Worm (Caenorhabditis elegans) whole organism, early embryonic: ENCODE measurements around the gene C16C8.25.

ENCODE experiments used
- B0310.2 ChIP-seq: sonication (generic microtip); optimal IDR thresholded peaks from 2 replicates; lab custom pipeline; 2016; ENCODE audit warnings: mild to moderate bottlenecking, missing genetic modification characterization, missing compliant biosample characterization
- F13C5.2 ChIP-seq: sonication (generic microtip); optimal IDR thresholded peaks from 2 replicates; lab custom pipeline; 2017; ENCODE audit warnings: mild to moderate bottlenecking, missing genetic modification characterization, inconsistent platforms, missing compliant biosample characterization
- aly-1 ChIP-seq: sonication (generic microtip); optimal IDR thresholded peaks from 2 replicates; lab custom pipeline; 2016; ENCODE audit warnings: missing genetic modification characterization, missing compliant biosample characterization
- ama-1 ChIP-seq: fragments of 150-350 bp; optimal IDR thresholded peaks from 2 replicates; lab custom pipeline; 2014
- ceh-13 ChIP-seq: fragments of 200-800 bp; sonication (Bioruptor generic); optimal IDR thresholded peaks from 2 replicates; lab custom pipeline; 2018; ENCODE audit warnings: mild to moderate bottlenecking, missing genetic modification characterization, missing compliant biosample characterization
- ceh-36 ChIP-seq: sonication (generic microtip); optimal IDR thresholded peaks from 2 replicates; lab custom pipeline; 2016; ENCODE audit warnings: missing genetic modification characterization, inconsistent platforms, missing compliant biosample characterization
- ets-7 ChIP-seq: sonication (generic microtip); optimal IDR thresholded peaks from 2 replicates; lab custom pipeline; 2016; ENCODE audit warnings: missing genotype, missing genetic modification characterization, missing compliant biosample characterization
- flt-1 ChIP-seq: fragments of 200-800 bp; sonication (Bioruptor generic); IDR thresholded peaks from 2 replicates; pipeline ENCODE4 v1.3.6; 2022; ENCODE audit warnings: missing genetic modification characterization, missing compliant biosample characterization
- hmbx-1 ChIP-seq: sonication (generic microtip); optimal IDR thresholded peaks from 2 replicates; lab custom pipeline; 2016; ENCODE audit warnings: mild to moderate bottlenecking, missing genetic modification characterization, missing compliant biosample characterization
- hmg-4 ChIP-seq: fragments of 200-800 bp; sonication (Bioruptor generic); optimal IDR thresholded peaks from 2 replicates; lab custom pipeline; 2018; ENCODE audit warnings: mild to moderate bottlenecking, missing genetic modification characterization, missing compliant biosample characterization
- hnd-1 ChIP-seq: sonication (generic microtip); optimal IDR thresholded peaks from 2 replicates; lab custom pipeline; 2016; ENCODE audit warnings: missing genetic modification characterization, missing compliant biosample characterization
- pes-1 ChIP-seq: fragments of 200-800 bp; sonication (Bioruptor generic); IDR thresholded peaks from 2 replicates; pipeline ENCODE4 v1.3.6; 2022; ENCODE audit warnings: missing genetic modification reagents, missing genetic modification characterization, missing compliant biosample characterization
- scrt-1 ChIP-seq: fragments of 200-800 bp; sonication (Bioruptor generic); IDR thresholded peaks from 2 replicates; pipeline ENCODE4 v1.3.6; 2022; ENCODE audit warnings: missing genetic modification characterization, missing compliant biosample characterization
- sea-1 ChIP-seq: fragments of 200-800 bp; sonication (Bioruptor generic); conservative IDR thresholded peaks from 2 replicates; pipeline ENCODE4 v1.3.6; 2022; ENCODE audit warnings: missing genetic modification characterization, missing compliant biosample characterization
- tbx-11 ChIP-seq: fragments of 200-800 bp; sonication (Bioruptor generic); IDR thresholded peaks from 2 replicates; pipeline ENCODE4 v1.3.6; 2022; ENCODE audit warnings: missing genetic modification characterization, missing compliant biosample characterization
- tbx-37 ChIP-seq: fragments of 200-800 bp; sonication (Bioruptor generic); conservative IDR thresholded peaks from 2 replicates; pipeline ENCODE4 v1.3.6; 2022; ENCODE audit warnings: missing genetic modification reagents, missing genetic modification characterization, missing compliant biosample characterization
- tra-4 ChIP-seq: sonication (generic microtip); optimal IDR thresholded peaks from 2 replicates; lab custom pipeline; 2017; ENCODE audit warnings: missing genetic modification characterization, missing compliant biosample characterization

The C16C8.25 gene

ce11 chrII:3429400-3429799 is 19.6 kb upstream of the C16C8.25 start, which contains the start of gene C16C8.18:
C16C8.18 (plus strand) TSS chrII:3429700.
- TF ChIP-seq scrt-1 (GFP tag; lab: Robert Waterston, UW) (no peak), tbx-11 (GFP tag; lab: Robert Waterston, UW) (no peak), F13C5.2 (tag; lab: Kevin White, UChicago) (no peak), sea-1 (GFP tag; lab: Robert Waterston, UW) (no peak), flt-1 (GFP tag; lab: Robert Waterston, UW) (no peak), hnd-1 (tag; lab: Kevin White, UChicago) (no peak), aly-1 (tag; lab: Kevin White, UChicago) (no peak), hmbx-1 (no peak), ets-7 (tag; lab: Kevin White, UChicago) (no peak), B0310.2 (tag; lab: Kevin White, UChicago) (no peak), ceh-13 (no peak), ceh-36 (tag; lab: Kevin White, UChicago) (no peak), tbx-37 (no peak), tra-4 (tag; lab: Kevin White, UChicago) (no peak), hmg-4 (no peak), pes-1 (GFP tag; lab: Robert Waterston, UW) (no peak), ama-1 (lab: Kevin White, UChicago) (no peak)

DNA sequence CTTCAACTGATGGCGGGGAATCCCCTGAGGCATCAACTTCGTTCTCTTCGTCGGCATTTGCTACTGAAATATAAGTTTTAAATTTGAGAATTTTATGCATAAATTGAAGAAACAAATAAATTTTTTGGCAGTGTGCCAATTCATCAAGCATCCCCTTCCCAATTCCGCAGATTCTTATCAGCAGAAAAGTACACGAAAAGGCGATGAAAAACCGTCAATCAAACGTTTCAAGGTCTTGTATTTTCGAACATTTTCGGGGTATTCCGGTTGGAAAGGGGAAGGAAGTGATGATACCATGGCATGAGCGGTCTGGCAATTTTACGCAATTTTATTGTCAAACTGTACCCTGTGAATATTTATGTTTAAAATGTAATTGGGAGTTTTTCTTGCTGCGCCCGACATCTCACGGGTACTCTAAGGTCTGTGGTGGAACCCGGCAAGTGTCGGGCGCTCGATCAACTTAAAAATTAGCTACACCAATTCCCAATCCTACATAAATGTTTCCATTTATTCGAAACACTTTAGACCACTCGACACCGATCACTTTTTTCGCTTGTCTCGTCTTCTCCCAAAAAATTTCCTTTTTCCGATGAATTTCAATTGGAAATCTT is 14.0 kb upstream of the C16C8.25 start:
- TF ChIP-seq tbx-37: no peak
- no peak for TF ChIP-seq ceh-36 (tag; lab: Kevin White, UChicago)
- TF ChIP-seq aly-1 (tag; lab: Kevin White, UChicago): no peak

DNA sequence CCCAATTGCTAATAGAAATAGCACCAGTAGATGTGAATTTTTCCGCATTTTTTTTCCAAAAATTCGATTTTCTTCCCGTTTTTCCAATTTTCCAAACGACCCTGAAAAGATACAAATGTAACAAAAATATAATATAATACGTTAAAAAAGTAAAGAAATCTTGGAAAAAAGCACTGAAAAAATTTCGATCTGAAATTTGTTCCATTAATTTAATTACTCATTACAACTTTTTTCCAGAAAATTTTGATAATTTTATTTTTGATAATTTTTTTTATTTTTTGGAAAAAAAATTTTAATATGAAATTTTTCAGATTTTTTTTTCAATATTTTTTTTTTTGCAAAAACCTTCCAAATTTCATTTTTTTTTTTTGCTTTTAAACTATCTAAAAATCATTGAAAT is 12.6 kb upstream of the C16C8.25 start, which contains the start of gene skpo-2:
TSS of gene skpo-2 (minus strand) at position 101 of the 400 bp plus-strand sequence.
- no peak for TF ChIP-seq sea-1 (GFP tag; lab: Robert Waterston, UW)
- TF ChIP-seq tra-4 (tag; lab: Kevin White, UChicago): no peak
- TF ChIP-seq ceh-36 (tag; lab: Kevin White, UChicago): no peak
- TF ChIP-seq ets-7 (tag; lab: Kevin White, UChicago): no peak
- no peak for TF ChIP-seq flt-1 (GFP tag; lab: Robert Waterston, UW)
- TF ChIP-seq hmg-4: no peak
- TF ChIP-seq B0310.2 (tag; lab: Kevin White, UChicago): no peak
- TF ChIP-seq aly-1 (tag; lab: Kevin White, UChicago): no peak
- TF ChIP-seq tbx-11 (GFP tag; lab: Robert Waterston, UW): no peak
- TF ChIP-seq pes-1 (GFP tag; lab: Robert Waterston, UW): no peak
- TF ChIP-seq tbx-37: no peak
- no peak for TF ChIP-seq F13C5.2 (tag; lab: Kevin White, UChicago)
- no peak for TF ChIP-seq ama-1 (lab: Kevin White, UChicago)
- no peak for TF ChIP-seq scrt-1 (GFP tag; lab: Robert Waterston, UW)

ce11 chrII:3437393-3437792 is 11.6 kb upstream of the C16C8.25 start:
- TF ChIP-seq tbx-11 (GFP tag; lab: Robert Waterston, UW) (0 out of 2 replicates have a peak, but pooled peaks have one; percentile 21), sea-1 (GFP tag; lab: Robert Waterston, UW) (no peak), F13C5.2 (tag; lab: Kevin White, UChicago) (no peak), aly-1 (tag; lab: Kevin White, UChicago) (no peak), flt-1 (GFP tag; lab: Robert Waterston, UW) (no peak)

DNA sequence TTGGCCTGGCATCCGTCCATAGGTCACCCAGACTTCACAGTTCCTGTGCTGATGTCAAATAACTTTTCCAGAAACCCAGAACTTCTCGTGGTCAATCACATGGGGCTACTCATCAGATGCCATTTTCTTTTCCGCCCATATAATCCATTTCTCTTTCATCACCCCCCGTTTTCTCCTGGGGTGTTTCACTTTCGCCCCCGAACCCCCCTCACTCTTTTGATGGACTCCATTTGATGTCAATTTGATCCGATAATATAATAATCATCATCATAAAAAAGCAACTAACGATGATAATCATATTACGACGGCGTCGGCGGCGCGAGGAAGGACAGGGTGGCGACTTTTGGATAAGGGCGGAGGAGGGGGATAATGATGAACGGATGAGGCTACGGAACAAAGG is 10.8 kb upstream of the C16C8.25 start:
- TF ChIP-seq tbx-11 (GFP tag; lab: Robert Waterston, UW) (no peak), sea-1 (GFP tag; lab: Robert Waterston, UW) (no peak), ets-7 (tag; lab: Kevin White, UChicago) (no peak), pes-1 (GFP tag; lab: Robert Waterston, UW) (no peak), F13C5.2 (tag; lab: Kevin White, UChicago) (no peak), scrt-1 (GFP tag; lab: Robert Waterston, UW) (no peak), aly-1 (tag; lab: Kevin White, UChicago) (no peak), hmg-4 (no peak)

ce11 chrII:3439244-3439698 is 9.8 kb upstream of the C16C8.25 start:
- TF ChIP-seq F13C5.2 (tag; lab: Kevin White, UChicago): peak; percentile 13
- peak; percentile 52; the same call in 1 of the 2 replicates for TF ChIP-seq sea-1 (GFP tag; lab: Robert Waterston, UW)
- no peak for TF ChIP-seq ama-1 (lab: Kevin White, UChicago)
- no peak for TF ChIP-seq tra-4 (tag; lab: Kevin White, UChicago)
- peak; percentile 67 for TF ChIP-seq tbx-11 (GFP tag; lab: Robert Waterston, UW)
- TF ChIP-seq aly-1 (tag; lab: Kevin White, UChicago): peak; percentile 67
- peak; percentile 70 for TF ChIP-seq B0310.2 (tag; lab: Kevin White, UChicago)
- peak; percentile 35 for TF ChIP-seq ceh-13
- peak; percentile 84 for TF ChIP-seq pes-1 (GFP tag; lab: Robert Waterston, UW)
- peak; percentile 39 for TF ChIP-seq ets-7 (tag; lab: Kevin White, UChicago)
- peak; percentile 73 for TF ChIP-seq flt-1 (GFP tag; lab: Robert Waterston, UW)
- peak; percentile 71 for TF ChIP-seq hmg-4
- TF ChIP-seq hnd-1 (tag; lab: Kevin White, UChicago): peak; percentile 62
- no peak for TF ChIP-seq hmbx-1
- peak; percentile 74 for TF ChIP-seq scrt-1 (GFP tag; lab: Robert Waterston, UW)
- peak; percentile 48 for TF ChIP-seq tbx-37
- peak; percentile 76 for TF ChIP-seq ceh-36 (tag; lab: Kevin White, UChicago)
